Worm (Caenorhabditis elegans): ENCODE results near the gene dhs-31.

Gene dhs-31

DNA sequence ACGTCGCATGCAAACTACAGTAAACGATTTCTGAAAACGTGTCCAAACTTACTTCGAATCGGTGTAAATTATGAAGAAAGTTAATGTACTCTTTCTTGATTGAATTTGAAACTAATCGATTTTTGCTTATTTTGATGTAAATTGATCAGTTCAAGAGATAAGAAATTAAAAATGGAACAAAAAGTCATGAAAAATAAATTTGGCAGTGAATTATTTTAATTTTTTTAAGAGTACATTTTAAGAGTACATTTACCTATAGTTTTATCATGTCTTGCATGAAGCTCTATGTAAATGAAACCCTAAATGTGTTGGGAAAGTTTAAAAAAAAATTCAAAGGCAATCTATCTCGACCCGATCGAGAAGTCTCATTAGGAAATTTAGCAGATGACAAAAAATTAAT, 15.4 kb upstream of the dhs-31 start, which contains the start of gene T04B2.7:
Gene T04B2.7, minus strand, starts transcription at position 101 of the 400 bp plus-strand sequence.
- TF ChIP-seq dve-1 (tag; optimal IDR thresholded peaks at IDR 0.05; ENCODE audit: insufficient read depth) = no peak
- TF ChIP-seq ces-1 (GFP tag; optimal IDR thresholded peaks at IDR 0.05) = no peak
- no peak for TF ChIP-seq hlh-30 (tag; optimal IDR thresholded peaks at IDR 0.05; ENCODE audit: insufficient read depth)
- TF ChIP-seq tra-1 (GFP tag; IDR thresholded peaks at IDR 0.05) = no peak
- no peak for TF ChIP-seq ceh-28 (tag; optimal IDR thresholded peaks at IDR 0.05)
- TF ChIP-seq ZK546.5 (tag; optimal IDR thresholded peaks at IDR 0.05) = no peak
- no peak for TF ChIP-seq lin-38 (GFP tag; IDR thresholded peaks at IDR 0.05)
- no peak for TF ChIP-seq arid-1 (GFP tag; conservative IDR thresholded peaks at IDR 0.05)
- TF ChIP-seq nhr-111 (GFP tag; optimal IDR thresholded peaks at IDR 0.05) = no peak
- no peak for TF ChIP-seq Y75B8A.6 (GFP tag; IDR thresholded peaks at IDR 0.05)
- no peak for TF ChIP-seq zag-1 (tag; optimal IDR thresholded peaks at IDR 0.05)
- no peak for TF ChIP-seq nhr-10 (tag; optimal IDR thresholded peaks at IDR 0.05)
- no peak for TF ChIP-seq D1046.2 (GFP tag; IDR thresholded peaks at IDR 0.05)
- no peak for TF ChIP-seq skn-1 (tag; optimal IDR thresholded peaks at IDR 0.05)
- TF ChIP-seq lir-3 (tag; optimal IDR thresholded peaks at IDR 0.05) = no peak
- no peak for TF ChIP-seq ctbp-1 (GFP tag; IDR thresholded peaks at IDR 0.05)

- no peak for TF ChIP-seq nhr-48 (tag; optimal IDR thresholded peaks at IDR 0.05)
- no peak for TF ChIP-seq attf-4 (tag; optimal IDR thresholded peaks at IDR 0.05)
- TF ChIP-seq nhr-76 (tag; optimal IDR thresholded peaks at IDR 0.05) = no peak
- TF ChIP-seq Y48G9A.11 (GFP tag; IDR thresholded peaks at IDR 0.05) = no peak
- TF ChIP-seq lin-15B (tag; optimal IDR thresholded peaks at IDR 0.05) = no peak
- no peak for TF ChIP-seq ceh-32 (tag; optimal IDR thresholded peaks at IDR 0.05; ENCODE audit: poor library complexity)
- TF ChIP-seq F37D6.2 (tag; optimal IDR thresholded peaks at IDR 0.05) = no peak
- no peak for TF ChIP-seq nhr-11 (tag; optimal IDR thresholded peaks at IDR 0.05)
These were observed 12.8 kb upstream of the dhs-31 start, which contains the start of gene srv-12 for ce11 chrIV:10053550-10053949. Gene srv-12 (minus strand): TSS chrIV:10053650.

ce11 chrIV:10051088-10051487, 10.4 kb upstream of the dhs-31 start, which contains the start of gene T04B2.8:
Gene T04B2.8 (minus strand): TSS chrIV:10051188.
- no peak for TF ChIP-seq nhr-77 (tag; optimal IDR thresholded peaks at IDR 0.05)

DNA sequence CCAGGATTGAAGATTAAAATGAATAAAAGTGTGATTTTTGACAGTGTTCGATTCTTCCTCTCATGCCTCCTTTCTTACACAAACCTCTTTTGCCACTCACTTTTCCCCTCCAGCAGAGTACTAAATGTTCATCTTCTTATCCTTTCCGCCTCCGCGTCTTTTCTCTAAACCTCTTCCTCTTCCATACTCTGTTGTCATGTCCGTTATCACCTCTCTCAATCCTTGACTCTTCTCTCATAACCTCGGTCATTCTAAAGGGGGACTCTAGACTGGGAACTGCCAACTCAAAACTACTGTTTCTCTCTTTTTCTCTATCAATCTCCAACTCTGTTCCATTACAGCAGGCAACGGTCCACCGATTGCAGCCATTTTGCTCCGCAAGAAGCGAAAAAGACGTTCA, 7.6 kb upstream of the dhs-31 start:
- TF ChIP-seq nhr-48 (tag; optimal IDR thresholded peaks at IDR 0.05) (no peak), ces-1 (GFP tag; optimal IDR thresholded peaks at IDR 0.05) (no peak), nhr-11 (tag; optimal IDR thresholded peaks at IDR 0.05) (peak; percentile 54)

DNA sequence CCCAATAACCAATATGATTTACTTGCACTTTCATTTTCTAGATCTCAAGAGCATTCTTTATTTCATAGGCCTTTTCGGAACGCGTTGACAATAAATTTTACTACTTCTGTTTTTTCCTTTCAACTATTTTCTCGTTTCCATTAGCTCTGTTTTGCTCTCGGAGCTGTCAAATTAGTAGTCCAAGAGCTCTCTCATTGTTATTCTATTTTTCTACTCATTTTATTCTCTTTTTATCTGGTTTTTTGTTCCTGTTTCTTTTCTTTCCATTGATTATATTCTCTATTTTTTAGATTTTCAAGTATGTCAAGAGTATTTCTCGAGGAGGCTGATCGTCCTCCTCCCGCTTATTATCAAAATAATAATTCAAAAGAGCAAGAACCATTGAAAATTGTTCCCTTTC, 6.4 kb upstream of the dhs-31 start, which contains the start of gene T04B2.3:
Gene T04B2.3, plus strand, starts transcription at position 301 of the 400 bp plus-strand sequence.
- TF ChIP-seq pqm-1 (tag; optimal IDR thresholded peaks at IDR 0.05) = no peak
- TF ChIP-seq lsy-2 (tag; optimal IDR thresholded peaks at IDR 0.05) = no peak
- no peak for TF ChIP-seq tra-1 (GFP tag; IDR thresholded peaks at IDR 0.05)
- TF ChIP-seq R02D3.7 (tag; optimal IDR thresholded peaks at IDR 0.05) = no peak
- no peak for TF ChIP-seq daf-12 (tag; optimal IDR thresholded peaks at IDR 0.05)
- no peak for TF ChIP-seq dmd-8 (GFP tag; IDR thresholded peaks at IDR 0.05)
- TF ChIP-seq egl-27 (tag; optimal IDR thresholded peaks at IDR 0.05) = no peak
- no peak for TF ChIP-seq snpc-4 (tag; optimal IDR thresholded peaks at IDR 0.05)
- no peak for TF ChIP-seq lin-1 (GFP tag; IDR thresholded peaks at IDR 0.05)
- no peak for TF ChIP-seq dpl-1 (GFP tag; optimal IDR thresholded peaks at IDR 0.05)
- TF ChIP-seq spr-3 (GFP tag; optimal IDR thresholded peaks at IDR 0.05) = no peak

Data from whole organism, L4 larva.